Fruit fly (Drosophila melanogaster) whole organism, wandering third instar larva: ENCODE results near the gene CG4408.

Source experiments
- Abd-B ChIP-seq: fragments of >200 bp; optimal IDR thresholded peaks from 2 replicates; lab custom pipeline; 2017; ENCODE audit warnings: missing biosample characterization, missing genetic modification characterization
- CG32264 ChIP-seq: fragments of 200-800 bp; sonication (Bioruptor generic); optimal IDR thresholded peaks from 2 replicates; lab custom pipeline; 2016; ENCODE audit warnings: missing biosample characterization, missing genetic modification characterization
- CG9705 ChIP-seq: fragments of 200-800 bp; sonication (Bioruptor generic); optimal IDR thresholded peaks from 2 replicates; lab custom pipeline; 2018; ENCODE audit warnings: missing biosample characterization, mild to moderate bottlenecking, missing genetic modification characterization
- CrebA ChIP-seq: fragments of 200-800 bp; sonication (Bioruptor generic); optimal IDR thresholded peaks from 2 replicates; lab custom pipeline; 2016; ENCODE audit warnings: missing biosample characterization, mild to moderate bottlenecking, missing genetic modification characterization, borderline replicate concordance
- Dfd ChIP-seq: fragments of >200 bp; optimal IDR thresholded peaks from 2 replicates; lab custom pipeline; 2017; ENCODE audit warnings: missing biosample characterization, missing genetic modification characterization
- Dif ChIP-seq: fragments of 200-275, 200-300 bp; sonication (Bioruptor generic); optimal IDR thresholded peaks from 2 replicates; lab custom pipeline; 2018; ENCODE audit warnings: missing biosample characterization, missing genetic modification characterization; ENCODE audit not compliant: partially characterized antibody
- GATAd ChIP-seq: sonication (Bioruptor generic); optimal IDR thresholded peaks from 2 replicates; lab custom pipeline; 2016; ENCODE audit warnings: missing biosample characterization, missing genetic modification characterization
- HLH106 ChIP-seq: fragments of 200-800 bp; optimal IDR thresholded peaks from 3 replicates; lab custom pipeline; 2019; ENCODE audit warnings: missing biosample characterization, mild to moderate bottlenecking, missing genetic modification characterization, moderate library complexity
- Hnf4 ChIP-seq: fragments of 200-800 bp; sonication (Bioruptor generic); optimal IDR thresholded peaks from 2 replicates; lab custom pipeline; 2016; ENCODE audit warnings: missing biosample characterization, mild to moderate bottlenecking, missing genetic modification characterization
- Hr78 ChIP-seq: fragments of >200 bp; optimal IDR thresholded peaks from 2 replicates; lab custom pipeline; 2017; ENCODE audit warnings: missing biosample characterization, missing genetic modification characterization
- Hr83 ChIP-seq: fragments of 200-300 bp; sonication (Bioruptor generic); optimal IDR thresholded peaks from 2 replicates; lab custom pipeline; 2016; ENCODE audit warnings: missing biosample characterization, mild to moderate bottlenecking, missing genetic modification characterization, moderate library complexity; ENCODE audit not compliant: poor library complexity, severe bottlenecking
- Jra ChIP-seq: sonication (Bioruptor generic); optimal IDR thresholded peaks from 2 replicates; lab custom pipeline; 2016; ENCODE audit warnings: missing biosample characterization, missing genetic modification characterization
- Mio ChIP-seq: sonication (Bioruptor generic); optimal IDR thresholded peaks from 2 replicates; lab custom pipeline; 2016; ENCODE audit warnings: missing biosample characterization, missing genetic modification characterization
- Myc ChIP-seq: fragments of >200 bp; optimal IDR thresholded peaks from 2 replicates; lab custom pipeline; 2017
- N ChIP-seq: fragments of >200 bp; optimal IDR thresholded peaks from 2 replicates; lab custom pipeline; 2018; ENCODE audit warnings: missing biosample characterization, missing external identifiers, missing genetic modification characterization
- OdsH ChIP-seq: fragments of 200-800 bp; sonication (Bioruptor generic); optimal IDR thresholded peaks from 2 replicates; lab custom pipeline; 2016; ENCODE audit warnings: missing biosample characterization, mild to moderate bottlenecking, missing genetic modification characterization
- Rel ChIP-seq, 2 experiments: fragments of 200-800 bp; sonication (Bioruptor generic) in 1 of 2; optimal IDR thresholded peaks; 2 replicates in 1 of 2; 3 replicates in 1 of 2; lab custom pipeline; 2016 to 2019; ENCODE audit warnings: mild to moderate bottlenecking in 2 of 2, missing biosample characterization in 2 of 2, missing genetic modification characterization in 2 of 2, moderate library complexity in 1 of 2
- Sp1 ChIP-seq: fragments of 200-800 bp; sonication (Bioruptor generic); optimal IDR thresholded peaks from 3 replicates; lab custom pipeline; 2019; ENCODE audit warnings: missing biosample characterization, mild to moderate bottlenecking, missing genetic modification characterization, moderate library complexity
- Vsx2 ChIP-seq: fragments of 200-300, 225-300 bp; sonication (Bioruptor generic); optimal IDR thresholded peaks from 2 replicates; lab custom pipeline; 2018; ENCODE audit warnings: missing biosample characterization, missing genetic modification characterization; ENCODE audit not compliant: partially characterized antibody
- br ChIP-seq: fragments of 200-800 bp; sonication (Bioruptor generic); optimal IDR thresholded peaks from 2 replicates; lab custom pipeline; 2016; ENCODE audit warnings: missing biosample characterization, missing genetic modification characterization
- brk ChIP-seq: fragments of 200-800 bp; sonication (Bioruptor generic); optimal IDR thresholded peaks from 2 replicates; lab custom pipeline; 2016; ENCODE audit warnings: missing biosample characterization, mild to moderate bottlenecking, missing genetic modification characterization
- dl ChIP-seq, 2 experiments: fragments of 175-275, 200-275 bp in 1 of 2; fragments of 200-275 bp in 1 of 2; sonication (Bioruptor generic); optimal IDR thresholded peaks; lab custom pipeline; 2018; ENCODE audit warnings: mild to moderate bottlenecking in 2 of 2, missing biosample characterization in 2 of 2, missing genetic modification characterization in 2 of 2, moderate library complexity in 2 of 2; ENCODE audit not compliant: partially characterized antibody in 2 of 2, insufficient read depth in 1 of 2
- dmrt93B ChIP-seq: fragments of 200-800 bp; sonication (Bioruptor generic); optimal IDR thresholded peaks from 2 replicates; lab custom pipeline; 2018; ENCODE audit warnings: missing biosample characterization, mild to moderate bottlenecking, missing genetic modification characterization
- dsf ChIP-seq: sonication (Bioruptor generic); optimal IDR thresholded peaks from 2 replicates; lab custom pipeline; 2016; ENCODE audit warnings: missing biosample characterization, missing genetic modification characterization, borderline replicate concordance
- ey ChIP-seq: fragments of 200-800 bp; sonication (Bioruptor generic); optimal IDR thresholded peaks from 2 replicates; lab custom pipeline; 2016; ENCODE audit warnings: missing biosample characterization, missing genetic modification characterization
- foxo ChIP-seq, 2 experiments: fragments of 200-800 bp; sonication (Bioruptor generic); optimal IDR thresholded peaks; 2 replicates in 1 of 2; 3 replicates in 1 of 2; lab custom pipeline; 2016 to 2017; ENCODE audit warnings: missing biosample characterization in 2 of 2, missing genetic modification characterization in 2 of 2
- fru ChIP-seq: fragments of 200-800 bp; sonication (Bioruptor generic); optimal IDR thresholded peaks from 3 replicates; lab custom pipeline; 2016; ENCODE audit warnings: missing biosample characterization, mild to moderate bottlenecking, missing genetic modification characterization
- h ChIP-seq: fragments of 200-800 bp; sonication (Bioruptor generic); optimal IDR thresholded peaks from 3 replicates; lab custom pipeline; 2016; ENCODE audit warnings: missing biosample characterization, mild to moderate bottlenecking, missing genetic modification characterization
- jim ChIP-seq: fragments of 175-275, 200-325 bp; sonication (Bioruptor generic); optimal IDR thresholded peaks from 2 replicates; lab custom pipeline; 2016; ENCODE audit warnings: missing biosample characterization, mild to moderate bottlenecking, missing genetic modification characterization
- lola ChIP-seq: fragments of >200 bp; optimal IDR thresholded peaks from 2 replicates; lab custom pipeline; 2017; ENCODE audit warnings: missing biosample characterization, missing genetic modification characterization
- pan ChIP-seq: fragments of >200 bp; optimal IDR thresholded peaks from 2 replicates; lab custom pipeline; 2017
- psq ChIP-seq: fragments of 200-800 bp; sonication (Bioruptor generic); optimal IDR thresholded peaks from 3 replicates; lab custom pipeline; 2017; ENCODE audit warnings: missing biosample characterization, mild to moderate bottlenecking, missing genetic modification characterization, moderate library complexity
- rgr ChIP-seq: fragments of 200-800 bp; sonication (Bioruptor generic); optimal IDR thresholded peaks from 3 replicates; lab custom pipeline; 2016; ENCODE audit warnings: missing biosample characterization, mild to moderate bottlenecking, missing genetic modification characterization
- sage ChIP-seq: fragments of 200-800 bp; sonication (Bioruptor generic); optimal IDR thresholded peaks from 2 replicates; lab custom pipeline; 2016; ENCODE audit warnings: missing biosample characterization, mild to moderate bottlenecking, missing genetic modification characterization
- sv ChIP-seq: fragments of 200-800 bp; sonication (Bioruptor generic); optimal IDR thresholded peaks from 3 replicates; lab custom pipeline; 2016; ENCODE audit warnings: missing biosample characterization, missing genetic modification characterization
- tai ChIP-seq: sonication (Bioruptor generic); optimal IDR thresholded peaks from 2 replicates; lab custom pipeline; 2016; ENCODE audit warnings: missing biosample characterization, missing genetic modification characterization
- usp ChIP-seq: fragments of >200 bp; optimal IDR thresholded peaks from 2 replicates; lab custom pipeline; 2017; ENCODE audit warnings: missing biosample characterization, missing genetic modification characterization
- woc ChIP-seq: sonication (Bioruptor generic); optimal IDR thresholded peaks from 2 replicates; lab custom pipeline; 2016; ENCODE audit warnings: missing biosample characterization, mild to moderate bottlenecking, missing genetic modification characterization

The CG4408 gene

dm6 chr3R:23334036-23334744, 29.2 kb downstream of the CG4408 start:
- no peak for TF ChIP-seq lola (GFP tag; lab: Kevin White, UChicago)
- TF ChIP-seq Jra (GFP tag; lab: Kevin White, UChicago): no peak
- no peak for TF ChIP-seq GATAd (GFP tag; lab: Kevin White, UChicago)
- TF ChIP-seq ey (GFP tag; lab: Kevin White, UChicago): no peak
- no peak for TF ChIP-seq Vsx2
- TF ChIP-seq h (GFP tag; lab: Kevin White, UChicago): no peak
- no peak for TF ChIP-seq Hr83 (GFP tag; lab: Kevin White, UChicago)
- TF ChIP-seq pan: no peak
- peak; percentile 73 for TF ChIP-seq woc (GFP tag; lab: Kevin White, UChicago)
- TF ChIP-seq sage (GFP tag; lab: Kevin White, UChicago): no peak
- peak in 1 of 2 experiments; percentile 4 for TF ChIP-seq foxo (GFP tag; optimal IDR thresholded peaks at IDR 0.05; lab: Kevin White, UChicago)
- peak; percentile 83 for TF ChIP-seq Sp1 (GFP tag; lab: Kevin White, UChicago)
- TF ChIP-seq usp (GFP tag; lab: Kevin White, UChicago): no peak
- no peak for TF ChIP-seq Dfd (GFP tag; lab: Kevin White, UChicago)
- peak; percentile 91 for TF ChIP-seq CrebA
- no peak for TF ChIP-seq Abd-B (GFP tag; lab: Kevin White, UChicago)
- TF ChIP-seq rgr (GFP tag; lab: Kevin White, UChicago): no peak
- TF ChIP-seq jim (GFP tag; lab: Kevin White, UChicago): peak; percentile 99
- TF ChIP-seq psq: peak; percentile 98
- TF ChIP-seq Dif: peak; percentile 77
- no peak for TF ChIP-seq OdsH (GFP tag; lab: Kevin White, UChicago)
- no peak for TF ChIP-seq dmrt93B
- TF ChIP-seq Hnf4 (GFP tag; lab: Kevin White, UChicago): no peak
- peak; percentile 3 for TF ChIP-seq br (GFP tag; lab: Kevin White, UChicago)
- TF ChIP-seq brk (GFP tag; lab: Kevin White, UChicago): peak; percentile 23
- TF ChIP-seq sv (GFP tag; lab: Kevin White, UChicago): no peak
- TF ChIP-seq HLH106 (tag; lab: Kevin White, UChicago): no peak
- no peak for TF ChIP-seq Myc (lab: Kevin White, UChicago)
- peak; percentile 24 for TF ChIP-seq CG32264
- no peak for TF ChIP-seq Hr78 (GFP tag; lab: Kevin White, UChicago)
- no peak for TF ChIP-seq CG9705 (GFP tag; lab: Kevin White, UChicago)
- TF ChIP-seq Mio (GFP tag; lab: Kevin White, UChicago): peak; percentile 16
- TF ChIP-seq fru (GFP tag; lab: Kevin White, UChicago): peak; percentile 40
- peak; percentile 52 to 82 for TF ChIP-seq dl (GFP tag; optimal IDR thresholded peaks at IDR 0.05; lab: Kevin White, UChicago; ENCODE audit: insufficient read depth in 1 of 2, partially characterized antibody in 2 of 2)
- no peak for TF ChIP-seq dsf (GFP tag; lab: Kevin White, UChicago)
- no peak for TF ChIP-seq N
- TF ChIP-seq tai (GFP tag; lab: Kevin White, UChicago): no peak
- TF ChIP-seq Rel (GFP tag; optimal IDR thresholded peaks at IDR 0.05; lab: Kevin White, UChicago): peak; percentile 90
- no peak for TF ChIP-seq Rel (tag; optimal IDR thresholded peaks at IDR 0.05; lab: Kevin White, UChicago)

dm6 chr3R:23333334-23334035, 29.9 kb downstream of the CG4408 start:
- TF ChIP-seq woc (GFP tag; lab: Kevin White, UChicago): peak; percentile 89
- no peak for TF ChIP-seq Rel (GFP tag; optimal IDR thresholded peaks at IDR 0.05; lab: Kevin White, UChicago)
- no peak for TF ChIP-seq Rel (tag; optimal IDR thresholded peaks at IDR 0.05; lab: Kevin White, UChicago)
- no peak for TF ChIP-seq lola (GFP tag; lab: Kevin White, UChicago)
- no peak for TF ChIP-seq Myc (lab: Kevin White, UChicago)
- peak; percentile 36 for TF ChIP-seq Dfd (GFP tag; lab: Kevin White, UChicago)
- no peak for TF ChIP-seq sage (GFP tag; lab: Kevin White, UChicago)
- peak; percentile 24 for TF ChIP-seq pan
- TF ChIP-seq Sp1 (GFP tag; lab: Kevin White, UChicago): no peak
- no peak for TF ChIP-seq usp (GFP tag; lab: Kevin White, UChicago)
- peak; percentile 59 for TF ChIP-seq fru (GFP tag; lab: Kevin White, UChicago)
- no peak for TF ChIP-seq dsf (GFP tag; lab: Kevin White, UChicago)
- no peak for TF ChIP-seq br (GFP tag; lab: Kevin White, UChicago)
- TF ChIP-seq rgr (GFP tag; lab: Kevin White, UChicago): peak; percentile 58
- TF ChIP-seq brk (GFP tag; lab: Kevin White, UChicago): no peak
- no peak for TF ChIP-seq Dif
- TF ChIP-seq CrebA: no peak
- no peak for TF ChIP-seq dl (GFP tag; optimal IDR thresholded peaks at IDR 0.05; lab: Kevin White, UChicago; ENCODE audit: insufficient read depth in 1 of 2, partially characterized antibody in 2 of 2)
- no peak for TF ChIP-seq Abd-B (GFP tag; lab: Kevin White, UChicago)
- peak; percentile 45 for TF ChIP-seq Hnf4 (GFP tag; lab: Kevin White, UChicago)
- TF ChIP-seq Hr83 (GFP tag; lab: Kevin White, UChicago): no peak
- TF ChIP-seq foxo (GFP tag; optimal IDR thresholded peaks at IDR 0.05; lab: Kevin White, UChicago): peak in 1 of 2 experiments; percentile 68
- peak; percentile 59 for TF ChIP-seq HLH106 (tag; lab: Kevin White, UChicago)
- no peak for TF ChIP-seq Mio (GFP tag; lab: Kevin White, UChicago)
- no peak for TF ChIP-seq GATAd (GFP tag; lab: Kevin White, UChicago)
- TF ChIP-seq jim (GFP tag; lab: Kevin White, UChicago): no peak
- TF ChIP-seq CG32264: peak; percentile 33
- no peak for TF ChIP-seq Jra (GFP tag; lab: Kevin White, UChicago)
- peak; percentile 27 for TF ChIP-seq dmrt93B
- peak; percentile 65 for TF ChIP-seq OdsH (GFP tag; lab: Kevin White, UChicago)
- TF ChIP-seq CG9705 (GFP tag; lab: Kevin White, UChicago): no peak
- no peak for TF ChIP-seq psq
- peak; percentile 66 for TF ChIP-seq h (GFP tag; lab: Kevin White, UChicago)
- TF ChIP-seq N: no peak
- TF ChIP-seq tai (GFP tag; lab: Kevin White, UChicago): peak; percentile 46
- peak; percentile 52 for TF ChIP-seq ey (GFP tag; lab: Kevin White, UChicago)
- TF ChIP-seq Hr78 (GFP tag; lab: Kevin White, UChicago): no peak
- TF ChIP-seq sv (GFP tag; lab: Kevin White, UChicago): no peak
